Worm (Caenorhabditis elegans) whole organism, early embryonic: ENCODE results near the gene K09D9.14.

Experiments
- aly-1 ChIP-seq: sonication (generic microtip); optimal IDR thresholded peaks from 2 replicates; lab custom pipeline; 2016; ENCODE audit warnings: missing genetic modification characterization, missing compliant biosample characterization
- ama-1 ChIP-seq: fragments of 150-350 bp; optimal IDR thresholded peaks from 2 replicates; lab custom pipeline; 2014
- ceh-36 ChIP-seq: sonication (generic microtip); optimal IDR thresholded peaks from 2 replicates; lab custom pipeline; 2016; ENCODE audit warnings: missing genetic modification characterization, inconsistent platforms, missing compliant biosample characterization
- hmg-4 ChIP-seq: fragments of 200-800 bp; sonication (Bioruptor generic); optimal IDR thresholded peaks from 2 replicates; lab custom pipeline; 2018; ENCODE audit warnings: mild to moderate bottlenecking, missing genetic modification characterization, missing compliant biosample characterization
- scrt-1 ChIP-seq: fragments of 200-800 bp; sonication (Bioruptor generic); IDR thresholded peaks from 2 replicates; pipeline ENCODE4 v1.3.6; 2022; ENCODE audit warnings: missing genetic modification characterization, missing compliant biosample characterization
- sea-1 ChIP-seq: fragments of 200-800 bp; sonication (Bioruptor generic); conservative IDR thresholded peaks from 2 replicates; pipeline ENCODE4 v1.3.6; 2022; ENCODE audit warnings: missing genetic modification characterization, missing compliant biosample characterization
- tra-4 ChIP-seq: sonication (generic microtip); optimal IDR thresholded peaks from 2 replicates; lab custom pipeline; 2017; ENCODE audit warnings: missing genetic modification characterization, missing compliant biosample characterization

DNA sequence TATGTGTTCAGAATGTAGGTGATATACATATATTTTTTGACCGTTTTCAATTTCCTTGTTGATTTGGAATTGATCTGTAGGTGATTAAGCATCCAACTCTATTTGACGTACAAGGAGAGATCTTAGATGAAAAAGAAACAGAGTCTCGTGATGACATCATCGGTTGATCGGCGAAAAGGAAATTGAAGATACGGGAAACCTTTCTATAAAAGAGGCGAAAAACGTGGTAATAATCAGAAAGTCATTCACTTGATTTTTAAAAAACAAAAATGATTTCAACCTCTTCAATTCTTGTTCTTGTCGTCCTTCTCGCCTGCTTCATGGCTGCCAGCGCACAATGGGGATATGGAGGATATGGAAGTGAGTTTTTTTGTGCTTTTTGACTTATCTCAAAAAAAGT lies 37.5 kb downstream of the K09D9.14 start, which contains the start of gene nlp-29:
- TF ChIP-seq ama-1 (lab: Kevin White, UChicago) (no peak), scrt-1 (no peak), sea-1 (no peak), aly-1 (tag; lab: Kevin White, UChicago) (no peak), tra-4 (tag; lab: Kevin White, UChicago) (no peak), hmg-4 (GFP tag; lab: Kevin White, UChicago) (no peak), ceh-36 (tag; lab: Kevin White, UChicago) (no peak)
